Worm (Caenorhabditis elegans) whole organism, L4/young adult: ENCODE data around the gene F43G6.7.

Experiments used
- W03F9.2 ChIP-seq: fragments of 150-350 bp; optimal IDR thresholded peaks from 2 replicates; lab custom pipeline; 2014; ENCODE audit warnings: missing biosample characterization, missing genetic modification characterization
- dao-5 ChIP-seq: sonication (generic microtip); optimal IDR thresholded peaks from 2 replicates; lab custom pipeline; 2016; ENCODE audit warnings: missing genotype, missing genetic modification characterization, moderate library complexity, missing compliant biosample characterization
- him-1 ChIP-seq: sonication (generic microtip); optimal IDR thresholded peaks from 2 replicates; lab custom pipeline; 2016; ENCODE audit warnings: missing genotype, missing genetic modification reagents, missing genetic modification characterization, missing compliant biosample characterization

The F43G6.7 gene

DNA sequence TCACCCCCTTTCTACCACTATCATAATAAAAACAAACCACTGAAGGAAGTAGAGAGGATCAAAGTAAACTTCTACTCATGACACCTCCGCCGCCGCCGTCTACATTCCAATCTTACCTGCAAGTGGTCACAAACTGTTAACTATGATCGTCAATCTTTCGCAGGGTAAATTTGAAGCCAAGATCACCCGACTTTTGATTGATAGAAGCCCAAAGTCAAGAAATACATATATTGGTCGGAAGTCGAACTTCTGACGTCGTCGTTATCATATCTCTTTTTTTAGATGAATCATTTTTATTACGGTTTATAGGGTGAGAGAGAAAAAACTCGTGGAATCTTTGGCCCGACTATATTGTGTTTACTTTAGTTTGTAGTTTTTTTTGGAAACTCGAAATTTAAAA is 27.8 kb downstream of the F43G6.7 start:
- TF ChIP-seq him-1 (tag; lab: Kevin White, UChicago), result no peak
- TF ChIP-seq W03F9.2 (tag; lab: Kevin White, UChicago), result no peak
- no peak for TF ChIP-seq dao-5

DNA sequence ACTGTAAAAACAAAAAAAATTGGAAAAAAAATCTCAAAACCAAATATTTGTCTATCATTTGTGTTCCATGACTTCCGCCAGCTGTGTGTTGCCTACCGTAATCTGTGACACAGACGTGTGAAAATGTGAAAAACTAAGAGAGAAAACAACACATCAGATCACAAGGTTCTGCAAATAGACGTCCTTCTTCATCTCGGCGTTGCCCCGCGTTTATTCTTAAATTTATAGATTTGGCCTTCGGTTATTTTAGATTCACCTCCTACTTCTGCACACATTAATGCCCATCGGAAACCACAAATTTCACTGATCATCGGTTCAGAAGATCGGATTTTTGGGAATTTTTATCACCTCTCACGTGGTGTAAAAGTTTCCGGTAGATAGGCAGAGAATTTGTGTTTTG is 28.5 kb downstream of the F43G6.7 start:
- TF ChIP-seq him-1 (tag; lab: Kevin White, UChicago) (no peak), W03F9.2 (tag; lab: Kevin White, UChicago) (no peak), dao-5 (no peak)

DNA sequence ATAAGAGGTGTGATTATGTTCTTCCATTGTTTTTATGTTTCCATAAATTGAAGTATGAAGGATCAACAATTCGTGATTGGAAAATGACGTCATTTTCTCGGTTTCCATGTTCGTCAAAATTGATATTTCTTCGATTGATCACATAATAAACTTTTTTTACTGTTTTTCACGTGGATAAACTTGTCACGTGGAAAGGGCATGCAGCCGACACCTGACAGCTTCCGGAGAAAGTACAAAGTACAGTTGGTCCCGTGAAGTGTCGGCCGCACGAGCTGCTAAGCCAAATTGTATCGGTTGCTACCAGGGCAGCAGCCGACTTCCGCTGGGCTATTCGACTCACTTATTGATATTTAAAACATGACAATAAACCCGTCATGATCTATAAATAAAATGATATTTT is 31.1 kb downstream of the F43G6.7 start:
- TF ChIP-seq dao-5 (no peak), him-1 (tag; lab: Kevin White, UChicago) (no peak)

DNA sequence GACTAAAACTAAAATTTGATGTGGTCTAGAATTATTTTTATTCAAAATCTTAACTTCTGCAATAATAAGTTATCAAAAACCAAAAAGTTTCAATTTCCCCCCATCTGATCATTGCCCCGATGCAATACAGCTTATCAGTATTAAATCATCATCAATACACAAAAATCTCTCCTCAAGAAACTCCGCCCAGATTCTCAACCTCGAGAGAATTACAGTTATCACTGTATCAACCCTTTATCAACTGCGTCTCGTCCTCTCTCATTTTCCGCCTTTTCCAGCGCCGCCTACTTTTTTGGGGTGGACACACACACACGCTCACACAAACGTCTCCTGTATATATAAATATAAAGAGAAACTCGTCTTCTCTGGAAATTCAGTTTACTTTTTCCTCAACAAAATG is 31.7 kb downstream of the F43G6.7 start, which contains the start of gene T27D12.1:
T27D12.1 (plus strand) TSS at position 301 of the 400 bp plus-strand sequence.
- TF ChIP-seq him-1 (tag; lab: Kevin White, UChicago) (no peak), dao-5 (no peak), W03F9.2 (tag; lab: Kevin White, UChicago) (no peak)

DNA sequence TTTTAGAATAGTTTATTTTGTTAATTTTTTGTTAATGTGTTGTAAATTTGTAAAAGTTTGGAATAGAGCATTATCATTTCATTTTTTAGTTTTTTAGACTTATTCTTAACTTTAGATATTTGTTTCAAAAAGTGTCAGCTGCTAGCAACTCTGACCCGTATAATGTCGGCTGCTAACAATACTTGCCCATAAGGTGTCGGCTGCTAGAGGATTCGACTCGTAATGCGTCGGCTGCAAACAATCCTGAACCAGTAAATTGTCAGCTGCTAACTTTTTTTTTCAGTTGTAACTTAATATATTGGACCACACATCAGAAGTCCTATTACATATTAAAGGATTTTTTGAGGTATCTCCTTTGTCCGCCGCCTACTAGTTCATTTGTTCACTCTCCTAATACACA is 32.2 kb downstream of the F43G6.7 start:
- TF ChIP-seq him-1 (tag; lab: Kevin White, UChicago) (no peak), W03F9.2 (tag; lab: Kevin White, UChicago) (no peak), dao-5 (no peak)

DNA sequence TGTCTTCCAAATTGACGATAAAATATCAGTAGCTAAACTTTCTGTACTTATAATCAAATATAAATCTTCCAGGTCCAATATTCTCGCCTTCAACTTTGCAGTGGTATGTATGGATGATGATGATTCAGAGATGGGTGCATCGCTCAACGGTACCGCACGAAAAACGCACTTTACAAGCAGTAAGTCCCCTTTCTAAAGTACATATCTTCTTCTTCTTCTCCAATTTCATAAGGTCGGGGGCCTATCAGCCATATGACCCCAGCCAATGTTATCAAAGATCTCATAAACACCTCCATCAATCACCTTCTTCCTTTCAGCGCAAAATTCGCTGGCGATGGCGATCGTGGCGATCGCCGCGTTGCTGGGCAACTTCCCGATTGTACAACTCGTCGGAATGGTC is 32.9 kb downstream of the F43G6.7 start:
- TF ChIP-seq him-1 (tag; lab: Kevin White, UChicago), result no peak
- no peak for TF ChIP-seq dao-5
- TF ChIP-seq W03F9.2 (tag; lab: Kevin White, UChicago), result no peak

DNA sequence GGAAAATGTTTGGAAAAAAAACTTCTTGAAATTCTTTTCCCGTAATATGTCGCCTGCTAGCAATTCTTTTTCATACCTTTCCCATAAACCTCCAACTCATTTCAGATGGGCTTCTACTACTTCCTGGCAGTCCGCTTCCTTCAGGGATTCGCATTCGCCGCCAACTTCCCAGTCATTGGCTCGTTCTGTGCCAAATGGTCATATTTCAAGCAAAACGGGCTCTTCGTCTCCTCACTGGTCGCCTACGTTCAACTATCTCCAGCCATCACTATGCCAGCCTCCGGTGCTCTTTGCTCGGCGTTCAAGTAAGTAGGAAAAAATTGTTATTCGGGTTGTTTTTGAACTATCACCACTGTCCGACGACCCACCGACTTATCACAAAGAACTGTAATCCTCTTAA is 33.5 kb downstream of the F43G6.7 start:
- TF ChIP-seq him-1 (tag; lab: Kevin White, UChicago) (no peak), W03F9.2 (tag; lab: Kevin White, UChicago) (no peak), dao-5 (no peak)

DNA sequence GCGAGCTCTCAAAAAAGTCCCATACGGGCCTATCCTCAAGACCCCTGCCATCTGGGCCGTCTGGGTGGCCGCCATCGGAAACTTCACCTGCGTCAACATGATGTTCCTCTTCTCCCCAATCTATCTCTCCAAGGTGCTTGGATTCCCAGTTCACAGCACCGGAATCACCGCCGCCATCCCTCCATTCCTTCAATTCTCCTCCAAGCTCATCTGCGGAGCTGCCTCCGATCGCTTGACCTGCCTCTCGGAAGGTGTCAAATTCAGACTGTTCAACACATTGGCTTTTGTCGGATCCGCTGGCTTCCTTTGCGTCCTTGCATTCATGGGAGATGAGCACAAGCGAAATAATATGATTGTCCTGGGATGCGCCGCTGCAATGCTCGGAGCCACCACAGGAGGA is 34.4 kb downstream of the F43G6.7 start:
- TF ChIP-seq dao-5 (no peak), W03F9.2 (tag; lab: Kevin White, UChicago) (no peak), him-1 (tag; lab: Kevin White, UChicago) (no peak)

DNA sequence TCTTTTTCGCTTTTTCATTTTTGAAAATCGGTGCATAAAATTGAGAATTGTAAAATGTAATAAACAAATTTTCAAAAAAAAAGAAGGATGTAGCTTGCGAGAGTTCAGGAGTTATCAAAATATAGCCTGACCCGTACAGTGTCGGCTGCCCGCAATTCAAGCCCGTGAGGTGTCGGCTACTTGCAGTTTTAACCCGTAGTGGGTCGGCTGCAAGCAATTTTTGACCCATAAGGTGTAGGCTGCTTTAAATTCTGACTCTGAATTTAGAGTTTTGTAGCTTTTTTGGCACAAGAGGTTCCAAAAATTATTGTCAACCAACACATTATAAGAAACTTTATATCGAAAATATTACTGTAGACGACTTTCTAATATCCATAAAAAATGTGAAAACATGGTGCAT is 35.4 kb downstream of the F43G6.7 start:
- TF ChIP-seq dao-5, result no peak
- no peak for TF ChIP-seq him-1 (tag; lab: Kevin White, UChicago)
- TF ChIP-seq W03F9.2 (tag; lab: Kevin White, UChicago), result no peak

DNA sequence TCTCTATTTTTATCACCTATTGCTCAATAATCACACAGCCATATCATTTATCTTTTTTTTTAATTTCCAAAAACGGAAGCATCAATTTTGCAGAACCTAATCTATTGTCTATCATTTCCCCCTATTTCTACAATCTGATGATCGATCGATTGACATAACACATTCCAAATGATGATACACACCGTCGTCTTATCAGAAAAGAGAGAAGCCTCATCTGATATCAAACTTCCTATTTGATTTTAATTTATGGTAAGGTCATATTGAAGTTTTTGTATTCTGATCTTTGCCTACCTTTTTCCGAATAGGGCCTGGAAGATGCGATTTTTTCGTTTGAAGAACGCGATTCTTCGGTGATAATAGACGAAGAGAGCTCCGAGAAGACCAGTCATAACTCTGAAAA is 39.0 kb downstream of the F43G6.7 start:
- TF ChIP-seq dao-5 (no peak), W03F9.2 (tag; lab: Kevin White, UChicago) (no peak), him-1 (tag; lab: Kevin White, UChicago) (no peak)

DNA sequence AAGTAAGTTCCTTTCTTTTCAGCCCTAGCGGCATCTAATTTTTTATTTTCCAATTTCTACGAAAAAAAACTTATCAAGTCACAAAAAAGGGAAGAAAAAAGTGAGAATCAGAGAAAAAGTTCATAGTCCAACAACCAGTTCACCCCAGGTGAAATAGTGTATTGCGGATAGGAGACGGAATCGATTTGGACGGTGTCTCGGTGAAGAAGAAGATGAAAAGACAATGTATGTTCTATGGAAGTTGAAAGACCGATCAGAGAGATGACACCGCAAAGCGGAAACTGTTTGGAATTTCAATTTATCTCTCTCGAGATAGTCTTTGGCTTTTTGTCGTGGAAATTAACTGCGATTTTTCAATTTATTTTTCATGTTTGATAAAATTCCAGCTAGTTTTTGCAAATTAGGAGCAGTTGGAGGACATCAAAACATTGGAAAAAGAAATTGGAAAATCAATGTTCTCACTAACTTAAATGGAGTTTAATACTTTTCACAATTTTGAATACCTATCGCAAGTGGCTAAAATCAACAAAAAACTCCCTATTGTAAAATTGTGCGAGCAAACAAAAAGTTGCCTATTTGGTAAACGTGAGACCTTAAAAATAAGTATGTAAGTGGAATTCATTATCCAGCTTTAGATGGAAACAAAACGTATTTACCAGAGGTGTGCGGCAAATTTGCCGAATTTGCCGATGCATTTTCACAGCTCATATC is 41.8 kb downstream of the F43G6.7 start:
- TF ChIP-seq dao-5 (no peak), him-1 (tag; lab: Kevin White, UChicago) (no peak), W03F9.2 (tag; lab: Kevin White, UChicago) (no peak)

DNA sequence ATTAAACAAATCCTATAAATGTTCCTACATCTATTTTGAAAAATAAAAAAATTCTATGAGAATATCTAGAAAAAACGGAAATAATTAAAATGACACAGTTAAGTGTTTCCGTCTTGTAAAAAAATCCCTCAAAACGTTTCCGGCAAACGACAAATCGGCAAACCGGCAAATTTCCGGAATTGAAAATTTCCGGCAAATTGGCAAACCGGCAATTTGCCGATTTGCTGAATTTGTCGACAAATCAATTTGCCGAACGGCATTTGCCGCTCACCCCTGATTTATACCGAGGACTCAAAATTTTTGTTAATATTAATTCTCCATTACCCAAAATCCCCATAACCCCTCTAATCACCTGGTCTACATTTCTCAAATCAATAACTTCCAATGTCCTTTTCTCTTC is 42.5 kb downstream of the F43G6.7 start:
- TF ChIP-seq W03F9.2 (tag; lab: Kevin White, UChicago) (no peak), him-1 (tag; lab: Kevin White, UChicago) (no peak), dao-5 (no peak)

DNA sequence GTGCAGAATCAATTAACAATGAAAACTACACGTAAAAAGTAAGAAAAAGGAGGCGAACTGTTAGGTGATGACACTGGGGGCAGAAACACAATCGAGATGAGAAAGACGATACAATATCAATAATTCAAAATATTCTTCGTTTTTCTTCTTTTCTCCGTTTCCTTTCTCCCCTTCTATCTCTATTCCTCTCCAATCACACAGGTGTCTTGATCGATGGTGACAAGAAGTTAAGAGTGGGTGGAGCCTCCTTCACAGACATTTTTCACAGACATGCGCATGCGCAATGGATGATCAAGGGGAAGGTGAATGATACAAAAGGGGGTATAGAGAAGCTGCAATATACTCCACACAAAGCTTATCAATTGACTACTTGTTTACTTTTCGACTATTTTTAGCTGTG is 44.2 kb downstream of the F43G6.7 start:
- TF ChIP-seq W03F9.2 (tag; lab: Kevin White, UChicago), result no peak
- no peak for TF ChIP-seq him-1 (tag; lab: Kevin White, UChicago)
- no peak for TF ChIP-seq dao-5

DNA sequence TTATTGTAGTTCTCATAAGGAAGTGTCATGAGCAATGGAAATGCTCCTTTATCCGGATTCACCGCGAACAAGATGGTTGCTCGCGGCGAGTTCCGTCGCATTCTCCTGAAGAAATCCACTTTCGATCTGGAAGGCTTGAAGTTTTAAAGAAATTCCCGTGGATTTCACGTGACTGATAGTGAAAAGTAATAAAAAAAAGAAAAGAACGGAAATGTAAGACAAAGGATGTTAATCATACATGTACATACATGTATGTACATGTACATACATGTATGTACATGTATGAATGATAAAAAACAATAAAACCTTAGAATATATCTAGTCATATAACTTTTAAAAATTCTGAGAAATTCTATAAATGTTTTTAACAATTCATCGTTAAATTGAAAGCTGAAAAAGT is 45.8 kb downstream of the F43G6.7 start, which contains the start of gene clh-1:
clh-1 (minus strand) TSS at position 101 of the 400 bp plus-strand sequence.
- TF ChIP-seq him-1 (tag; lab: Kevin White, UChicago), result no peak
- no peak for TF ChIP-seq dao-5
- no peak for TF ChIP-seq W03F9.2 (tag; lab: Kevin White, UChicago)

DNA sequence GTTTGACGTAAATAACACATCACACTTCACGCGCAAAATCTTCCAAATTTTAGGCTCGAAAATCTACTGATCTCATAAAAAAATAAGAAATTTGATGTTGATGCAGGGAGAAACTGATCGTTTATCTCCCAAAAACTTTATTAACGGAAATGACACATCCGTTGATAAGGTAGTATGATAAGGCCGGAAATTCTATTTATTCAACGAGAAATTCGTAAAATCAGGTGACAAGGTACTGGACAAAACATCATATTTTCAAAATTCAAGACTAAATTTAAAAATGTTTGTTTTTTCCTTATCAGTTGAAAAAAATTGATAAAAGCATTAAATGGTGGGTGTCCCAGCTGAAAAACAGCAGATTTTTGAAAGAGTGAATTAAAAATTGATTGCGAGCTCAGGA is 49.2 kb downstream of the F43G6.7 start:
- TF ChIP-seq him-1 (tag; lab: Kevin White, UChicago) (no peak), dao-5 (no peak), W03F9.2 (tag; lab: Kevin White, UChicago) (no peak)
